Worm (Caenorhabditis elegans): ENCODE results near the gene K10D2.8.

K10D2.8 gene

ce11 chrIII:5229511-5230250 lies 41.2 kb downstream of the K10D2.8 start (continued):
- TF ChIP-seq lin-26 (GFP tag; IDR thresholded peaks at IDR 0.05), result no peak
- no peak for TF ChIP-seq F10E7.11 (tag; optimal IDR thresholded peaks at IDR 0.05)
- TF ChIP-seq K12H6.12 (tag; optimal IDR thresholded peaks at IDR 0.05), result no peak
- peak; percentile 4 for TF ChIP-seq ZK185.1 (tag; optimal IDR thresholded peaks at IDR 0.05; ENCODE audit: poor library complexity, severe bottlenecking)
- TF ChIP-seq F49E8.2 (tag; optimal IDR thresholded peaks at IDR 0.05; ENCODE audit: insufficient read depth), result no peak
- TF ChIP-seq ceh-58 (GFP tag; IDR thresholded peaks at IDR 0.05), result 0 out of 2 replicates have a peak, but pooled peaks have one; percentile 60
- TF ChIP-seq lin-35 (GFP tag; optimal IDR thresholded peaks at IDR 0.05), result no peak
- TF ChIP-seq B0261.1 (tag; optimal IDR thresholded peaks at IDR 0.05), result no peak
- no peak for TF ChIP-seq rec-8 (tag; optimal IDR thresholded peaks at IDR 0.05)
- no peak for TF ChIP-seq egl-44 (GFP tag; IDR thresholded peaks at IDR 0.05)
- TF ChIP-seq F37B4.10 (GFP tag; IDR thresholded peaks at IDR 0.05), result 0 out of 2 replicates have a peak, but pooled peaks have one; percentile 27
- no peak for TF ChIP-seq rpc-1 (optimal IDR thresholded peaks at IDR 0.05)
- no peak for TF ChIP-seq rpc-1 (tag; optimal IDR thresholded peaks at IDR 0.05)
- no peak for TF ChIP-seq aptf-2 (GFP tag; conservative IDR thresholded peaks at IDR 0.05)
- TF ChIP-seq ztf-25 (GFP tag; IDR thresholded peaks at IDR 0.05), result no peak
- TF ChIP-seq Y53F4B.3 (GFP tag; IDR thresholded peaks at IDR 0.05), result no peak
- no peak for TF ChIP-seq F23B12.7 (tag; optimal IDR thresholded peaks at IDR 0.05; ENCODE audit: insufficient read depth)
- TF ChIP-seq Y53G8AR.9 (GFP tag; conservative IDR thresholded peaks at IDR 0.05), result peak; percentile 34; the same call in 1 of the 2 replicates
- no peak for TF ChIP-seq F57C9.4 (tag; optimal IDR thresholded peaks at IDR 0.05)
- TF ChIP-seq F57A8.1 (GFP tag; optimal IDR thresholded peaks at IDR 0.05), result no peak
- TF ChIP-seq snpc-4 (GFP tag; optimal IDR thresholded peaks at IDR 0.05), result no peak
- no peak for TF ChIP-seq snpc-4 (tag; optimal IDR thresholded peaks at IDR 0.05)
- TF ChIP-seq dpl-1 (GFP tag; optimal IDR thresholded peaks at IDR 0.05), result no peak
- no peak for TF ChIP-seq gei-17 (GFP tag; optimal IDR thresholded peaks at IDR 0.05)
- TF ChIP-seq C06A6.2 (GFP tag; conservative IDR thresholded peaks at IDR 0.05), result no peak

- TF ChIP-seq ets-4 (GFP tag; optimal IDR thresholded peaks at IDR 0.05) (peak; percentile 9), fkh-3 (tag; optimal IDR thresholded peaks at IDR 0.05) (peak; percentile 95), egl-44 (GFP tag; IDR thresholded peaks at IDR 0.05) (no peak), zim-3 (tag; optimal IDR thresholded peaks at IDR 0.05) (peak; percentile 91), Y53G8AR.9 (GFP tag; conservative IDR thresholded peaks at IDR 0.05) (peak; percentile 85), egrh-3 (GFP tag; IDR thresholded peaks at IDR 0.05) (no peak), snpc-1.3 (tag; optimal IDR thresholded peaks at IDR 0.05; ENCODE audit: insufficient read depth) (peak; percentile 68), C17E4.6 (GFP tag; IDR thresholded peaks at IDR 0.05) (no peak), lag-1 (GFP tag; IDR thresholded peaks at IDR 0.05) (no peak), die-1 (tag; optimal IDR thresholded peaks at IDR 0.05) (peak; percentile 10), hmg-20 (GFP tag; IDR thresholded peaks at IDR 0.05) (peak; percentile 70), Y53F4B.3 (GFP tag; IDR thresholded peaks at IDR 0.05) (no peak), F10E7.11 (tag; optimal IDR thresholded peaks at IDR 0.05) (peak; percentile 83), F39B2.1 (GFP tag; IDR thresholded peaks at IDR 0.05) (peak; percentile 64; the same call in 1 of the 2 replicates), ceh-79 (tag; optimal IDR thresholded peaks at IDR 0.05) (peak; percentile 90), T26A5.8 (tag; optimal IDR thresholded peaks at IDR 0.05) (peak; percentile 36), lin-54 (GFP tag; optimal IDR thresholded peaks at IDR 0.05) (peak; percentile 68), C06A6.2 (GFP tag; conservative IDR thresholded peaks at IDR 0.05) (no peak; the same call in 1 of the 2 replicates), F55B11.4 (tag; optimal IDR thresholded peaks at IDR 0.05; ENCODE audit: borderline replicate concordance, insufficient read depth) (no peak), B0019.2 (GFP tag; conservative IDR thresholded peaks at IDR 0.05) (no peak), tlf-1 (GFP tag; optimal IDR thresholded peaks at IDR 0.05) (peak; percentile 89), madf-8 (GFP tag; conservative IDR thresholded peaks at IDR 0.05) (no peak), zfh-2 (GFP tag; conservative IDR thresholded peaks at IDR 0.05) (no peak), sptf-2 (GFP tag; optimal IDR thresholded peaks at IDR 0.05) (no peak), nhr-120 (GFP tag; IDR thresholded peaks at IDR 0.05) (no peak), Y67H2A.10 (GFP tag; conservative IDR thresholded peaks at IDR 0.05) (no peak)
These were observed 41.9 kb downstream of the K10D2.8 start, which contains the start of gene prmt-5 for ce11 chrIII:5230415-5230814. Gene prmt-5, plus strand, starts transcription at chrIII:5230555.
